Fruit fly (Drosophila melanogaster) whole organism, pupa: ENCODE results near the gene CG14036.

Experiments used
- CG8301 ChIP-seq: fragments of 200-800 bp; sonication (Bioruptor generic); optimal IDR thresholded peaks from 2 replicates; lab custom pipeline; 2018; ENCODE audit warnings: missing biosample characterization, mild to moderate bottlenecking, missing genetic modification characterization
- D1 ChIP-seq: fragments of 200-800 bp; sonication (Bioruptor generic); optimal IDR thresholded peaks from 2 replicates; lab custom pipeline; 2018; ENCODE audit warnings: missing biosample characterization, mild to moderate bottlenecking, missing genetic modification characterization, moderate library complexity
- EcR ChIP-seq: fragments of 200-800 bp; sonication (Bioruptor generic); optimal IDR thresholded peaks from 3 replicates; lab custom pipeline; 2019; ENCODE audit warnings: missing biosample characterization, missing genetic modification characterization, mild to moderate bottlenecking, moderate library complexity, missing genetic modification reagents

DNA sequence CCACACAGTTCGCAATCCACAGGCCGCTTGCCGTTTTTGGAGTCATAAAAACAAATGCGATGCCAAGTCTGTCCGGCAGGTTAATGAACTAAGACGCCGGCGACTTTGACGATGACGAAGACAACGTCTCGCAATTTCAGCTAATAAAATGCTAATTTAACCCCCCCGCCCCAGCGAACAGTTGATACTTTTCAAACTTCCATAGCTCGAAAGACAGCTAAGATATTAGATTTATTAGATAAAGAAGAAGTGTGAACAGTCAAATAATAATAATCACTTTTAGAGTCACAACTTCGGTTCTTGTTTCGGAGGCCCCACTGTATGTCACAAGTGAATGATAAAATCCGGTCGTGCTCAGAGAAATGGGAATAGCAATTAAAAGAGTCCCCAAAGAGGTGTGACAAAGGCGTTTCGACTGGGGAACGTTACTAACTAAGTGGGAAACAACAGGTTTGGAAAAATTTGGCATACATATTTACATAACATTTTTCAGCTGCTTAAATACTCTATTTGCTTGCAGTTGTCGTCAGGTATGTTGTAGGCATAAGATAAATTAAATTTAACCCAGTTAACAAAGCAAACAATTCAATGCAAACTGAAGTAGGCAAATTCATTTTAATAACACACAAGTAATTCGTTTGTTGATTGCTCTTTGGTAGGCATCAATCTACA lies 29.9 kb upstream of the CG14036 start:
- TF ChIP-seq EcR (GFP tag; lab: Kevin White, UChicago), result peak; percentile 5
- TF ChIP-seq CG8301 (tag; lab: Kevin White, UChicago), result no peak
- no peak for TF ChIP-seq D1 (tag; lab: Kevin White, UChicago)
